Worm (Caenorhabditis elegans) whole organism, midembryonic: ENCODE measurements around the gene elo-7.

Source experiments
- T22C8.4 ChIP-seq: fragments of 200-800 bp; sonication (Bioruptor generic); IDR thresholded peaks from 2 replicates; pipeline ENCODE4 v1.3.6; 2022; ENCODE audit warnings: missing genetic modification characterization, missing compliant biosample characterization
- cog-1 ChIP-seq: sonication (generic microtip); optimal IDR thresholded peaks from 2 replicates; lab custom pipeline; 2016; ENCODE audit warnings: missing genetic modification characterization, missing compliant biosample characterization
- flt-1 ChIP-seq: fragments of 200-800 bp; sonication (Bioruptor generic); IDR thresholded peaks from 2 replicates; pipeline ENCODE4 v1.3.6; 2022; ENCODE audit warnings: missing genetic modification characterization, missing compliant biosample characterization
- klf-2 ChIP-seq: fragments of 200-800 bp; sonication (Bioruptor generic); conservative IDR thresholded peaks from 2 replicates; pipeline ENCODE4 v1.3.6; 2022; ENCODE audit warnings: missing genetic modification reagents, missing genetic modification characterization, missing compliant biosample characterization
- med-1 ChIP-seq: sonication (generic microtip); optimal IDR thresholded peaks from 2 replicates; lab custom pipeline; 2017; ENCODE audit warnings: missing genetic modification characterization, mild to moderate bottlenecking, missing compliant biosample characterization, antibody characterized with exemption, missing genetic modification reagents; ENCODE audit not compliant: insufficient read depth
- ref-1 ChIP-seq: fragments of 200-800 bp; sonication (Bioruptor generic); conservative IDR thresholded peaks from 2 replicates; pipeline ENCODE4 v1.3.6; 2022; ENCODE audit warnings: missing genetic modification reagents, missing genetic modification characterization, missing compliant biosample characterization
- tab-1 ChIP-seq: fragments of 200-800 bp; sonication (Bioruptor generic); IDR thresholded peaks from 2 replicates; pipeline ENCODE4 v1.3.6; 2022; ENCODE audit warnings: missing genetic modification characterization, missing compliant biosample characterization
- ztf-23 ChIP-seq: fragments of 200-800 bp; sonication (Bioruptor generic); IDR thresholded peaks from 2 replicates; pipeline ENCODE4 v1.3.6; 2022; ENCODE audit warnings: missing genetic modification reagents, missing genetic modification characterization, missing compliant biosample characterization
- ztf-29 ChIP-seq: fragments of 200-800 bp; sonication (Bioruptor generic); IDR thresholded peaks from 2 replicates; pipeline ENCODE4 v1.3.6; 2022; ENCODE audit warnings: missing genetic modification reagents, missing genetic modification characterization, missing compliant biosample characterization

Gene elo-7

ce11 chrIV:9518608-9519007 is 11.1 kb upstream of the elo-7 start, which contains the start of gene nlp-35:
Gene nlp-35, minus strand, starts transcription at chrIV:9518926.
- TF ChIP-seq med-1: no peak
- no peak for TF ChIP-seq flt-1 (GFP tag; lab: Robert Waterston, UW)

ce11 chrIV:9520629-9521028 is 9.1 kb upstream of the elo-7 start:
- TF ChIP-seq tab-1 (no peak), ref-1 (no peak), med-1 (no peak)

- no peak for TF ChIP-seq T22C8.4
Measured at ce11 chrIV:9523139-9523538, 6.6 kb upstream of the elo-7 start.

- no peak for TF ChIP-seq cog-1 (tag; lab: Kevin White, UChicago)
- TF ChIP-seq tab-1: no peak
- no peak for TF ChIP-seq ztf-23 (GFP tag; lab: Robert Waterston, UW)
- TF ChIP-seq klf-2 (GFP tag; lab: Robert Waterston, UW): no peak
- no peak for TF ChIP-seq T22C8.4
- no peak for TF ChIP-seq ref-1
- no peak for TF ChIP-seq flt-1 (GFP tag; lab: Robert Waterston, UW)
- no peak for TF ChIP-seq ztf-29 (GFP tag; lab: Robert Waterston, UW)
- TF ChIP-seq med-1: no peak
Measured at ce11 chrIV:9524849-9525460, 4.8 kb upstream of the elo-7 start, which contains the start of gene ndua-5. Gene ndua-5, minus strand, starts transcription at chrIV:9524899.

ce11 chrIV:9525682-9526416 is 3.9 kb upstream of the elo-7 start, which contains the start of gene elo-1:
Gene elo-1, plus strand, starts transcription at chrIV:9526366.
- TF ChIP-seq cog-1 (tag; lab: Kevin White, UChicago): no peak
- TF ChIP-seq ztf-23 (GFP tag; lab: Robert Waterston, UW): no peak
- no peak for TF ChIP-seq T22C8.4
- no peak for TF ChIP-seq ref-1
- no peak for TF ChIP-seq flt-1 (GFP tag; lab: Robert Waterston, UW)
- TF ChIP-seq ztf-29 (GFP tag; lab: Robert Waterston, UW): no peak
- TF ChIP-seq tab-1: no peak
- no peak for TF ChIP-seq med-1
- TF ChIP-seq klf-2 (GFP tag; lab: Robert Waterston, UW): no peak

- TF ChIP-seq T22C8.4 (no peak), ztf-23 (GFP tag; lab: Robert Waterston, UW) (no peak), tab-1 (no peak), ref-1 (no peak), klf-2 (GFP tag; lab: Robert Waterston, UW) (no peak), ztf-29 (GFP tag; lab: Robert Waterston, UW) (no peak), flt-1 (GFP tag; lab: Robert Waterston, UW) (no peak), med-1 (no peak), cog-1 (tag; lab: Kevin White, UChicago) (no peak)
Measured at ce11 chrIV:9527002-9527401, 2.7 kb upstream of the elo-7 start.

ce11 chrIV:9530768-9531167 is 1.0 kb downstream of the elo-7 start:
- TF ChIP-seq T22C8.4 (no peak), tab-1 (no peak), flt-1 (GFP tag; lab: Robert Waterston, UW) (no peak)

- no peak for TF ChIP-seq ref-1
- no peak for TF ChIP-seq flt-1 (GFP tag; lab: Robert Waterston, UW)
- no peak for TF ChIP-seq tab-1
- no peak for TF ChIP-seq ztf-23 (GFP tag; lab: Robert Waterston, UW)
- TF ChIP-seq T22C8.4: no peak
- no peak for TF ChIP-seq cog-1 (tag; lab: Kevin White, UChicago)
- no peak for TF ChIP-seq ztf-29 (GFP tag; lab: Robert Waterston, UW)
- TF ChIP-seq med-1: no peak
- no peak for TF ChIP-seq klf-2 (GFP tag; lab: Robert Waterston, UW)
Measured at ce11 chrIV:9533071-9533470, 3.3 kb downstream of the elo-7 start, which contains the start of gene F56H11.2. Gene F56H11.2, minus strand, starts transcription at chrIV:9533171.

ce11 chrIV:9534342-9534741 is 4.6 kb downstream of the elo-7 start:
- TF ChIP-seq med-1: no peak
- TF ChIP-seq ztf-23 (GFP tag; lab: Robert Waterston, UW): no peak
- TF ChIP-seq klf-2 (GFP tag; lab: Robert Waterston, UW): no peak
- TF ChIP-seq cog-1 (tag; lab: Kevin White, UChicago): no peak
- no peak for TF ChIP-seq ref-1
- TF ChIP-seq tab-1: no peak
- TF ChIP-seq ztf-29 (GFP tag; lab: Robert Waterston, UW): no peak

- no peak for TF ChIP-seq flt-1 (GFP tag; lab: Robert Waterston, UW)
- no peak for TF ChIP-seq klf-2 (GFP tag; lab: Robert Waterston, UW)
- no peak for TF ChIP-seq T22C8.4
- TF ChIP-seq tab-1: no peak
- TF ChIP-seq cog-1 (tag; lab: Kevin White, UChicago): no peak
- no peak for TF ChIP-seq med-1
Measured at ce11 chrIV:9535105-9535504, 5.4 kb downstream of the elo-7 start.

- TF ChIP-seq ztf-23 (GFP tag; lab: Robert Waterston, UW) (no peak), T22C8.4 (no peak), ref-1 (no peak), ztf-29 (GFP tag; lab: Robert Waterston, UW) (no peak), cog-1 (tag; lab: Kevin White, UChicago) (no peak), med-1 (no peak), tab-1 (no peak), klf-2 (GFP tag; lab: Robert Waterston, UW) (no peak), flt-1 (GFP tag; lab: Robert Waterston, UW) (no peak)
Measured at ce11 chrIV:9536124-9536523, 6.4 kb downstream of the elo-7 start.
